Fruit fly (Drosophila melanogaster): ENCODE measurements around the gene CG5214.

- TF ChIP-seq CG8478 (optimal IDR thresholded peaks at IDR 0.05) (no peak), pan (optimal IDR thresholded peaks at IDR 0.05) (no peak), psq (optimal IDR thresholded peaks at IDR 0.05) (no peak), EcR (GFP tag; optimal IDR thresholded peaks at IDR 0.05) (no peak), Dll (optimal IDR thresholded peaks at IDR 0.05) (no peak)
Measured at dm6 chr3R:11269013-11269412, 24.9 kb downstream of the CG5214 start.
